Worm (Caenorhabditis elegans): ENCODE data around the gene mab-3.

DNA sequence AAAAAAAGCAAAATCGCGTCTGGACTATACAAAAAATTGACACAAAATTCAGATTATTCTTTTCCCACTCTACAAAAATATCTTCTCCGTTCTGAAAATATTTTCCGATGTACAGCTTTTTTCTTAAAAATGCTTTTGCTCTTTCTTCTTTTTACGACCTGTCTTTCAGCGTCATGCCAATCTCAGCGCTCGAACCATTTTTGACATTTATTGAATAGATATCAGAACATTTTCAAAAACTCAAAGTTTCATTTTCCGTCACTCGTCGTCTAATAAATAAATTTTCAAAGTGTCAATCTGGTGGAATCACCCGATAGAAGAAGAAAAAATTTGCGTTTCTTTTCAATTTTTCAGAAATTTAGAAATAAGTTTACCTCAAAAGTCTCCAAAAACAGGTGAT is 9.5 kb downstream of the mab-3 start:
- TF ChIP-seq unc-62 (GFP tag; optimal IDR thresholded peaks at IDR 0.05) (no peak), nhr-6 (tag; optimal IDR thresholded peaks at IDR 0.05) (no peak), nhr-25 (tag; optimal IDR thresholded peaks at IDR 0.05) (no peak)

All from whole organism, L2 larva.